Fruit fly (Drosophila melanogaster): ENCODE measurements around the gene CG2145.

- TF ChIP-seq psq (optimal IDR thresholded peaks at IDR 0.05) (no peak), usp (GFP tag; optimal IDR thresholded peaks at IDR 0.05) (no peak), CG8478 (optimal IDR thresholded peaks at IDR 0.05) (no peak), pan (optimal IDR thresholded peaks at IDR 0.05) (no peak), EcR (GFP tag; optimal IDR thresholded peaks at IDR 0.05) (no peak)
Observed at dm6 chrX:10905047-10905446, 22.2 kb upstream of the CG2145 start.

Measured in whole organism.